Worm (Caenorhabditis elegans): ENCODE measurements around the gene sru-26.

The sru-26 gene

ce11 chrIV:12445463-12445934 lies 41.8 kb upstream of the sru-26 start, which contains the start of gene C25G4.3:
Gene C25G4.3 (minus strand): TSS chrIV:12445884.
- no peak for TF ChIP-seq fos-1 (tag; optimal IDR thresholded peaks at IDR 0.05)
- no peak for TF ChIP-seq rnt-1 (tag; optimal IDR thresholded peaks at IDR 0.05)
- TF ChIP-seq zip-4 (GFP tag; optimal IDR thresholded peaks at IDR 0.05): no peak
- TF ChIP-seq swsn-7 (tag; optimal IDR thresholded peaks at IDR 0.05): no peak
- TF ChIP-seq xbp-1 (tag; optimal IDR thresholded peaks at IDR 0.05): no peak
- no peak for TF ChIP-seq hlh-4 (tag; optimal IDR thresholded peaks at IDR 0.05)
- TF ChIP-seq elt-3 (tag; optimal IDR thresholded peaks at IDR 0.05): no peak
- no peak for TF ChIP-seq sptf-1 (tag; optimal IDR thresholded peaks at IDR 0.05)
- TF ChIP-seq ces-1 (GFP tag; optimal IDR thresholded peaks at IDR 0.05): no peak
- no peak for TF ChIP-seq unc-130 (tag; optimal IDR thresholded peaks at IDR 0.05)
- TF ChIP-seq nhr-90 (tag; optimal IDR thresholded peaks at IDR 0.05; ENCODE audit: poor library complexity): no peak
- no peak for TF ChIP-seq nhr-28 (tag; optimal IDR thresholded peaks at IDR 0.05)
- TF ChIP-seq C34B4.2 (tag; optimal IDR thresholded peaks at IDR 0.05): no peak
- TF ChIP-seq ztf-11 (tag; optimal IDR thresholded peaks at IDR 0.05): no peak
- TF ChIP-seq hlh-17 (GFP tag; optimal IDR thresholded peaks at IDR 0.05; ENCODE audit: borderline replicate concordance): no peak
- TF ChIP-seq nhr-85 (tag): no peak
- no peak for TF ChIP-seq mab-9 (GFP tag; IDR thresholded peaks at IDR 0.05)

ce11 chrIV:12451225-12451831 lies 36.0 kb upstream of the sru-26 start, which contains the start of gene dpy-26:
Gene dpy-26 (minus strand): TSS chrIV:12451335.
- TF ChIP-seq lin-13 (GFP tag; optimal IDR thresholded peaks at IDR 0.05) (peak; percentile 7), F16B12.6 (tag; optimal IDR thresholded peaks at IDR 0.05) (peak; percentile 12), snpc-4 (tag; optimal IDR thresholded peaks at IDR 0.05) (no peak), nhr-85 (tag) (peak; percentile 65), dpl-1 (GFP tag; optimal IDR thresholded peaks at IDR 0.05) (peak; percentile 51 to 73 (median 62)), irx-1 (tag; optimal IDR thresholded peaks at IDR 0.05) (no peak), C04F5.9 (tag; optimal IDR thresholded peaks at IDR 0.05) (no peak), nhr-77 (tag; optimal IDR thresholded peaks at IDR 0.05) (no peak), lsy-2 (tag; optimal IDR thresholded peaks at IDR 0.05) (peak; percentile 66 to 83), xbp-1 (tag; optimal IDR thresholded peaks at IDR 0.05) (peak; percentile 33), lir-3 (tag; optimal IDR thresholded peaks at IDR 0.05; ENCODE audit: poor library complexity) (no peak), rnt-1 (tag; optimal IDR thresholded peaks at IDR 0.05) (peak; percentile 22), ceh-82 (tag; optimal IDR thresholded peaks at IDR 0.05) (peak; percentile 10 to 54 (median 26)), lin-35 (GFP tag; optimal IDR thresholded peaks at IDR 0.05) (peak; percentile 57 to 79), elt-3 (tag; optimal IDR thresholded peaks at IDR 0.05) (peak in 1 of 6 experiments; percentile 17), snu-23 (GFP tag; optimal IDR thresholded peaks at IDR 0.05) (peak; percentile 60), nhr-20 (tag; optimal IDR thresholded peaks at IDR 0.05) (peak; percentile 33), hlh-4 (tag; optimal IDR thresholded peaks at IDR 0.05) (no peak), skn-1 (tag; optimal IDR thresholded peaks at IDR 0.05) (peak; percentile 56), jun-1 (tag; optimal IDR thresholded peaks at IDR 0.05) (no peak), C16A3.4 (tag; optimal IDR thresholded peaks at IDR 0.05) (peak; percentile 5), ceh-88 (GFP tag; IDR thresholded peaks at IDR 0.05) (no peak), aly-2 (tag; optimal IDR thresholded peaks at IDR 0.05) (peak; percentile 8), nhr-47 (tag; optimal IDR thresholded peaks at IDR 0.05) (no peak), dsc-1 (tag; optimal IDR thresholded peaks at IDR 0.05) (no peak), swsn-7 (tag; optimal IDR thresholded peaks at IDR 0.05) (peak; percentile 26), efl-1 (optimal IDR thresholded peaks at IDR 0.05) (peak; percentile 73 to 77), efl-1 (GFP tag; optimal IDR thresholded peaks at IDR 0.05 in 1 of 2) (peak; percentile 58 to 92)

ce11 chrIV:12454115-12454514 lies 33.2 kb upstream of the sru-26 start, which contains the start of gene spe-44:
Gene spe-44 (minus strand): TSS chrIV:12454215.
- TF ChIP-seq nhr-77 (tag; optimal IDR thresholded peaks at IDR 0.05) (no peak), hlh-4 (tag; optimal IDR thresholded peaks at IDR 0.05) (no peak), nhr-11 (tag; optimal IDR thresholded peaks at IDR 0.05) (no peak), elt-3 (tag; optimal IDR thresholded peaks at IDR 0.05) (no peak), dpl-1 (GFP tag; optimal IDR thresholded peaks at IDR 0.05) (no peak), tlp-1 (tag; optimal IDR thresholded peaks at IDR 0.05) (no peak), tbx-2 (tag; optimal IDR thresholded peaks at IDR 0.05) (no peak), alr-1 (tag; optimal IDR thresholded peaks at IDR 0.05; ENCODE audit: borderline replicate concordance) (no peak), unc-62 (GFP tag; optimal IDR thresholded peaks at IDR 0.05) (no peak), elt-2 (tag; optimal IDR thresholded peaks at IDR 0.05) (no peak), fkh-4 (tag; optimal IDR thresholded peaks at IDR 0.05; ENCODE audit: borderline replicate concordance) (no peak), sox-4 (tag; optimal IDR thresholded peaks at IDR 0.05) (no peak), aha-1 (tag; optimal IDR thresholded peaks at IDR 0.05) (no peak), ets-5 (GFP tag; IDR thresholded peaks at IDR 0.05) (no peak), skn-1 (tag; optimal IDR thresholded peaks at IDR 0.05) (no peak), snpc-4 (tag; optimal IDR thresholded peaks at IDR 0.05) (no peak)

Measured in whole organism, L1 larva.